Fruit fly (Drosophila melanogaster): Measurements from ENCODE around the gene CG31156.

The CG31156 gene

dm6 chr3R:22590668-22591275 lies 22.7 kb downstream of the CG31156 start (continued):
- TF ChIP-seq CTCF (GFP tag; optimal IDR thresholded peaks at IDR 0.05) (no peak), CG5953 (GFP tag; IDR thresholded peaks at IDR 0.05) (peak; percentile 22; the same call in 1 of the 2 replicates), usp (GFP tag; optimal IDR thresholded peaks at IDR 0.05) (no peak), CG3838 (GFP tag; optimal IDR thresholded peaks at IDR 0.05) (no peak), CG16815 (GFP tag; optimal IDR thresholded peaks at IDR 0.05) (peak; percentile 62), odd (GFP tag; optimal IDR thresholded peaks at IDR 0.05) (peak; percentile 61), CG10209 (GFP tag; optimal IDR thresholded peaks at IDR 0.05) (peak; percentile 64), NC2β (GFP tag; optimal IDR thresholded peaks at IDR 0.05) (peak; percentile 54), CG9797 (GFP tag; optimal IDR thresholded peaks at IDR 0.05) (no peak), Hmr (GFP tag; optimal IDR thresholded peaks at IDR 0.05) (peak; percentile 20), CG13123 (GFP tag; optimal IDR thresholded peaks at IDR 0.05) (peak; percentile 18), CG14050 (GFP tag; IDR thresholded peaks at IDR 0.05) (no peak), ash1 (GFP tag; optimal IDR thresholded peaks at IDR 0.05) (no peak), tll (GFP tag; optimal IDR thresholded peaks at IDR 0.05) (no peak), ap (GFP tag; IDR thresholded peaks at IDR 0.05) (no peak), vvl (GFP tag; IDR thresholded peaks at IDR 0.05) (peak; percentile 12; the same call in 1 of the 2 replicates), eve (GFP tag; optimal IDR thresholded peaks at IDR 0.05) (no peak), CG1529 (GFP tag; optimal IDR thresholded peaks at IDR 0.05) (peak; percentile 71), CG2678 (tag; optimal IDR thresholded peaks at IDR 0.05) (peak; percentile 66), Fer1 (GFP tag; optimal IDR thresholded peaks at IDR 0.05) (no peak), C15 (GFP tag; IDR thresholded peaks at IDR 0.05) (no peak), wdn (GFP tag; IDR thresholded peaks at IDR 0.05) (no peak), BEAF-32 (GFP tag; optimal IDR thresholded peaks at IDR 0.05) (no peak), grn (GFP tag; optimal IDR thresholded peaks at IDR 0.05) (peak; percentile 31), Bgb (GFP tag; IDR thresholded peaks at IDR 0.05; ENCODE audit: partially characterized antibody) (no peak), CG4328 (GFP tag; optimal IDR thresholded peaks at IDR 0.05) (peak; percentile 12), zen2 (GFP tag; IDR thresholded peaks at IDR 0.05; ENCODE audit: partially characterized antibody) (no peak), trh (GFP tag; optimal IDR thresholded peaks at IDR 0.05) (peak; percentile 22), schlank (tag; optimal IDR thresholded peaks at IDR 0.05) (no peak), aop (GFP tag; IDR thresholded peaks at IDR 0.05) (no peak), Hr78 (GFP tag; optimal IDR thresholded peaks at IDR 0.05) (peak in 1 of 2 experiments; percentile 38), Antp (GFP tag; optimal IDR thresholded peaks at IDR 0.05) (peak; percentile 41), CG10366 (GFP tag; IDR thresholded peaks at IDR 0.05) (peak; percentile 37; the same call in 1 of the 2 replicates), stwl (tag; optimal IDR thresholded peaks at IDR 0.05) (no peak), CG6689 (GFP tag; IDR thresholded peaks at IDR 0.05) (peak; percentile 35; the same call in 1 of the 2 replicates), MBD-R2 (GFP tag; IDR thresholded peaks at IDR 0.05) (no peak), CG12769 (tag; optimal IDR thresholded peaks at IDR 0.05) (no peak), CG17829 (tag; optimal IDR thresholded peaks at IDR 0.05) (peak; percentile 75), slou (GFP tag; optimal IDR thresholded peaks at IDR 0.05) (no peak), run (tag; optimal IDR thresholded peaks at IDR 0.05) (no peak), CG3065 (GFP tag; optimal IDR thresholded peaks at IDR 0.05) (peak; percentile 28), Hr3 (GFP tag; optimal IDR thresholded peaks at IDR 0.05) (peak; percentile 72), CG4820 (GFP tag; optimal IDR thresholded peaks at IDR 0.05) (peak; percentile 63), CG10274 (GFP tag; optimal IDR thresholded peaks at IDR 0.05) (no peak), nmo (GFP tag; optimal IDR thresholded peaks at IDR 0.05) (peak; percentile 86), phol (tag; optimal IDR thresholded peaks at IDR 0.05) (peak; percentile 84), CG17612 (GFP tag; IDR thresholded peaks at IDR 0.05) (no peak), CG3281 (GFP tag; optimal IDR thresholded peaks at IDR 0.05) (no peak), lmd (GFP tag; IDR thresholded peaks at IDR 0.05) (peak; percentile 30; the same call in 1 of the 2 replicates), Gsc (GFP tag; IDR thresholded peaks at IDR 0.05) (no peak)
